Worm (Caenorhabditis elegans): ENCODE data around the gene nspc-15.
A peak's percentile ranks its signal among the peaks of the same experiment; 100 is the strongest.

nspc-15 gene

ce11 chrX:12404729-12405128 is 44.2 kb downstream of the nspc-15 start:
- TF ChIP-seq pha-4 (tag; optimal IDR thresholded peaks at IDR 0.05) (no peak), nhr-25 (tag; optimal IDR thresholded peaks at IDR 0.05) (no peak), unc-62 (GFP tag; optimal IDR thresholded peaks at IDR 0.05) (peak; percentile 28), nhr-12 (tag; optimal IDR thresholded peaks at IDR 0.05) (no peak), aly-2 (tag; optimal IDR thresholded peaks at IDR 0.05) (no peak), lin-39 (tag; optimal IDR thresholded peaks at IDR 0.05) (peak; percentile 70), nhr-76 (tag; optimal IDR thresholded peaks at IDR 0.05) (no peak), hmg-11 (tag; optimal IDR thresholded peaks at IDR 0.05) (no peak), fos-1 (tag; optimal IDR thresholded peaks at IDR 0.05) (no peak), elt-1 (tag; optimal IDR thresholded peaks at IDR 0.05) (peak; percentile 36), ceh-82 (tag; optimal IDR thresholded peaks at IDR 0.05) (no peak), nhr-28 (tag; optimal IDR thresholded peaks at IDR 0.05) (no peak), mdl-1 (tag; optimal IDR thresholded peaks at IDR 0.05) (no peak), mml-1 (tag; optimal IDR thresholded peaks at IDR 0.05) (no peak), nhr-237 (tag; optimal IDR thresholded peaks at IDR 0.05) (no peak), elt-2 (tag; optimal IDR thresholded peaks at IDR 0.05) (no peak), nhr-11 (tag; optimal IDR thresholded peaks at IDR 0.05) (no peak), nfya-1 (tag; optimal IDR thresholded peaks at IDR 0.05; ENCODE audit: insufficient read depth) (peak; percentile 14), tbx-2 (tag; optimal IDR thresholded peaks at IDR 0.05) (no peak)

ce11 chrX:12406037-12406436 is 45.5 kb downstream of the nspc-15 start:
- TF ChIP-seq elt-2 (tag; optimal IDR thresholded peaks at IDR 0.05) (no peak), nfya-1 (tag; optimal IDR thresholded peaks at IDR 0.05; ENCODE audit: insufficient read depth) (peak; percentile 13), ztf-4 (tag; optimal IDR thresholded peaks at IDR 0.05) (no peak), fkh-10 (GFP tag; optimal IDR thresholded peaks at IDR 0.05) (no peak), lin-39 (tag; optimal IDR thresholded peaks at IDR 0.05) (peak; percentile 61), ceh-28 (tag; optimal IDR thresholded peaks at IDR 0.05) (no peak), fos-1 (tag; optimal IDR thresholded peaks at IDR 0.05) (no peak), ZK546.5 (tag; optimal IDR thresholded peaks at IDR 0.05) (no peak), R02D3.7 (tag; optimal IDR thresholded peaks at IDR 0.05) (no peak), daf-12 (tag; optimal IDR thresholded peaks at IDR 0.05) (no peak)

ce11 chrX:12406592-12406991 is 46.0 kb downstream of the nspc-15 start:
- TF ChIP-seq nfya-1 (tag; optimal IDR thresholded peaks at IDR 0.05; ENCODE audit: insufficient read depth) = no peak
- TF ChIP-seq unc-62 (GFP tag; optimal IDR thresholded peaks at IDR 0.05) = no peak
- no peak for TF ChIP-seq nhr-28 (tag; optimal IDR thresholded peaks at IDR 0.05)
- no peak for TF ChIP-seq daf-12 (tag; optimal IDR thresholded peaks at IDR 0.05)
- no peak for TF ChIP-seq lin-39 (tag; optimal IDR thresholded peaks at IDR 0.05)
- no peak for TF ChIP-seq nhr-76 (tag; optimal IDR thresholded peaks at IDR 0.05)
- TF ChIP-seq ZK546.5 (tag; optimal IDR thresholded peaks at IDR 0.05) = no peak
- TF ChIP-seq ceh-82 (tag; optimal IDR thresholded peaks at IDR 0.05) = no peak
- no peak for TF ChIP-seq eor-1 (tag; optimal IDR thresholded peaks at IDR 0.05)
- TF ChIP-seq snpc-4 (tag; optimal IDR thresholded peaks at IDR 0.05) = no peak

ce11 chrX:12407297-12407696 is 46.8 kb downstream of the nspc-15 start:
- TF ChIP-seq unc-39 (tag; optimal IDR thresholded peaks at IDR 0.05) (no peak), ceh-9 (tag; optimal IDR thresholded peaks at IDR 0.05) (no peak), fkh-2 (tag; optimal IDR thresholded peaks at IDR 0.05) (no peak), elt-2 (tag; optimal IDR thresholded peaks at IDR 0.05) (no peak), nhr-43 (tag; optimal IDR thresholded peaks at IDR 0.05; ENCODE audit: poor library complexity, severe bottlenecking) (no peak), egl-5 (tag; optimal IDR thresholded peaks at IDR 0.05) (no peak), nhr-23 (tag; optimal IDR thresholded peaks at IDR 0.05) (no peak), nhr-12 (tag; optimal IDR thresholded peaks at IDR 0.05) (no peak), nfya-1 (tag; optimal IDR thresholded peaks at IDR 0.05; ENCODE audit: insufficient read depth) (peak; percentile 32), fos-1 (tag; optimal IDR thresholded peaks at IDR 0.05) (no peak), fkh-10 (GFP tag; optimal IDR thresholded peaks at IDR 0.05) (peak; percentile 77)

All from whole organism, L3 larva.